Worm (Caenorhabditis elegans): ENCODE data around the gene Y54E2A.7.

Gene Y54E2A.7

ce11 chrII:14804259-14804899 lies 31.6 kb upstream of the Y54E2A.7 start, which contains the start of gene W01D2.3:
Gene W01D2.3 (minus strand): TSS chrII:14804309.
- TF ChIP-seq ceh-14 (tag; optimal IDR thresholded peaks at IDR 0.05) (peak; percentile 95), sox-2 (GFP tag; IDR thresholded peaks at IDR 0.05) (peak; percentile 69; the same call in 1 of the 2 replicates), hlh-6 (tag; optimal IDR thresholded peaks at IDR 0.05) (peak; percentile 94), ceh-18 (tag; optimal IDR thresholded peaks at IDR 0.05) (peak; percentile 82), lin-11 (tag; optimal IDR thresholded peaks at IDR 0.05) (peak; percentile 84), hlh-8 (tag; optimal IDR thresholded peaks at IDR 0.05) (peak; percentile 63), gmeb-2 (tag; optimal IDR thresholded peaks at IDR 0.05) (peak; percentile 79), ceh-48 (tag; optimal IDR thresholded peaks at IDR 0.05) (peak; percentile 89), nhr-11 (tag; optimal IDR thresholded peaks at IDR 0.05) (no peak), tbx-7 (tag; optimal IDR thresholded peaks at IDR 0.05) (peak; percentile 71), rnt-1 (tag; optimal IDR thresholded peaks at IDR 0.05) (peak; percentile 64), pha-4 (tag; optimal IDR thresholded peaks at IDR 0.05) (no peak), ceh-30 (tag; optimal IDR thresholded peaks at IDR 0.05) (peak; percentile 32), F13H6.1 (tag; optimal IDR thresholded peaks at IDR 0.05) (peak; percentile 87), pha-2 (tag; optimal IDR thresholded peaks at IDR 0.05) (peak; percentile 92), lim-6 (tag; optimal IDR thresholded peaks at IDR 0.05) (peak; percentile 81), K09A11.1 (tag; optimal IDR thresholded peaks at IDR 0.05; ENCODE audit: insufficient read depth) (peak; percentile 66), ceh-24 (tag; optimal IDR thresholded peaks at IDR 0.05) (peak; percentile 71), ceh-19 (GFP tag; optimal IDR thresholded peaks at IDR 0.05) (peak; percentile 94), ceh-34 (tag; optimal IDR thresholded peaks at IDR 0.05) (peak; percentile 96), ets-4 (tag; optimal IDR thresholded peaks at IDR 0.05) (peak; percentile 31), Y22D7AL.16 (tag; optimal IDR thresholded peaks at IDR 0.05) (peak; percentile 77), elt-4 (tag; optimal IDR thresholded peaks at IDR 0.05) (peak; percentile 8), hlh-13 (GFP tag; optimal IDR thresholded peaks at IDR 0.05) (peak; percentile 85), dve-1 (tag; optimal IDR thresholded peaks at IDR 0.05) (peak; percentile 79), nfya-1 (tag; optimal IDR thresholded peaks at IDR 0.05) (peak; percentile 73), hlh-30 (tag; optimal IDR thresholded peaks at IDR 0.05; ENCODE audit: insufficient read depth) (peak; percentile 32), fax-1 (tag; optimal IDR thresholded peaks at IDR 0.05) (peak; percentile 84), ahr-1 (tag; optimal IDR thresholded peaks at IDR 0.05) (peak; percentile 87), ztf-16 (tag; optimal IDR thresholded peaks at IDR 0.05) (peak; percentile 94), C08G9.2 (tag; optimal IDR thresholded peaks at IDR 0.05) (peak; percentile 76), C38D4.7 (GFP tag; optimal IDR thresholded peaks at IDR 0.05) (peak; percentile 93), eyg-1 (tag; optimal IDR thresholded peaks at IDR 0.05) (peak; percentile 97), odd-2 (tag; optimal IDR thresholded peaks at IDR 0.05) (peak; percentile 61), ttx-3 (tag; optimal IDR thresholded peaks at IDR 0.05) (peak; percentile 84), dmd-4 (tag; optimal IDR thresholded peaks at IDR 0.05; ENCODE audit: borderline replicate concordance) (peak; percentile 87), T23F11.4 (GFP tag; optimal IDR thresholded peaks at IDR 0.05) (peak; percentile 85), ama-1 (optimal IDR thresholded peaks at IDR 0.05) (no peak), fkh-6 (tag; optimal IDR thresholded peaks at IDR 0.05) (peak; percentile 86), syd-9 (tag; optimal IDR thresholded peaks at IDR 0.05) (peak; percentile 78), sdc-2 (tag; optimal IDR thresholded peaks at IDR 0.05) (peak; percentile 89), sox-4 (tag; optimal IDR thresholded peaks at IDR 0.05) (peak; percentile 90), nhr-232 (tag; optimal IDR thresholded peaks at IDR 0.05) (peak; percentile 91), tbx-2 (tag; optimal IDR thresholded peaks at IDR 0.05) (peak; percentile 93), unc-3 (GFP tag; conservative IDR thresholded peaks at IDR 0.05) (peak; percentile 79), unc-3 (tag; optimal IDR thresholded peaks at IDR 0.05) (peak; percentile 67), pat-9 (tag; optimal IDR thresholded peaks at IDR 0.05) (peak; percentile 88), che-1 (tag; optimal IDR thresholded peaks at IDR 0.05) (peak; percentile 94), ref-2 (tag; optimal IDR thresholded peaks at IDR 0.05) (peak; percentile 95), elt-2 (tag; optimal IDR thresholded peaks at IDR 0.05) (peak; percentile 91), pqm-1 (tag; optimal IDR thresholded peaks at IDR 0.05) (peak; percentile 31), npax-4 (tag; optimal IDR thresholded peaks at IDR 0.05) (peak; percentile 75)
